Fruit fly (Drosophila melanogaster) whole organism, adult: ENCODE measurements around the gene CSN1b.
A peak's percentile ranks its signal among the peaks of the same experiment; 100 is the strongest.

Experiments used
- CG11617 ChIP-seq: fragments of 200-800 bp; sonication (Bioruptor generic); optimal IDR thresholded peaks from 2 replicates; lab custom pipeline; 2017; ENCODE audit warnings: mild to moderate bottlenecking, missing biosample characterization, missing genetic modification reagents, missing genetic modification characterization
- CG12768 ChIP-seq: fragments of 200-800 bp; sonication (Bioruptor generic); optimal IDR thresholded peaks from 2 replicates; lab custom pipeline; 2017; ENCODE audit warnings: missing biosample characterization, missing genetic modification characterization, mild to moderate bottlenecking, moderate library complexity, missing genetic modification reagents
- CG14711 ChIP-seq: fragments of 200-800 bp; sonication (Bioruptor generic); optimal IDR thresholded peaks from 2 replicates; lab custom pipeline; 2018; ENCODE audit warnings: missing biosample characterization, mild to moderate bottlenecking, missing genetic modification characterization, moderate library complexity
- CG1620 ChIP-seq: fragments of 200-800 bp; sonication (Bioruptor generic); optimal IDR thresholded peaks from 2 replicates; lab custom pipeline; 2016; ENCODE audit warnings: missing biosample characterization, missing genetic modification characterization
- CG33017 ChIP-seq: fragments of 200-800 bp; sonication (Bioruptor generic); optimal IDR thresholded peaks from 2 replicates; lab custom pipeline; 2018; ENCODE audit warnings: missing biosample characterization, mild to moderate bottlenecking, missing genetic modification characterization, moderate library complexity
- CG5204 ChIP-seq: fragments of 200-800 bp; sonication (Bioruptor generic); optimal IDR thresholded peaks from 2 replicates; lab custom pipeline; 2016; ENCODE audit warnings: missing biosample characterization, missing genetic modification characterization
- CG7045 ChIP-seq: fragments of 200-800 bp; sonication (Bioruptor generic); optimal IDR thresholded peaks from 2 replicates; lab custom pipeline; 2017; ENCODE audit warnings: missing biosample characterization, mild to moderate bottlenecking, missing genetic modification characterization
- CG7101 ChIP-seq: fragments of 200-800 bp; sonication (Bioruptor generic); optimal IDR thresholded peaks from 2 replicates; lab custom pipeline; 2018; ENCODE audit warnings: missing biosample characterization, mild to moderate bottlenecking, missing genetic modification characterization, moderate library complexity
- Clk ChIP-seq: fragments of 200-800 bp; sonication (Bioruptor generic); optimal IDR thresholded peaks from 2 replicates; lab custom pipeline; 2017; ENCODE audit warnings: missing biosample characterization, missing genetic modification characterization
- Crg-1 ChIP-seq: fragments of 200-800 bp; sonication (Bioruptor generic); optimal IDR thresholded peaks from 2 replicates; lab custom pipeline; 2016; ENCODE audit warnings: missing biosample characterization, missing genetic modification characterization
- Hr96 ChIP-seq: fragments of 200-800 bp; sonication (Bioruptor generic); optimal IDR thresholded peaks from 2 replicates; lab custom pipeline; 2016; ENCODE audit warnings: missing biosample characterization, missing genetic modification characterization
- Mnt ChIP-seq: fragments of 200-800 bp; sonication (Bioruptor generic); optimal IDR thresholded peaks from 2 replicates; lab custom pipeline; 2016; ENCODE audit warnings: missing biosample characterization, mild to moderate bottlenecking, missing genetic modification characterization
- bab1 ChIP-seq: fragments of 200-800 bp; sonication (Bioruptor generic); optimal IDR thresholded peaks from 3 replicates; lab custom pipeline; 2019; ENCODE audit warnings: missing biosample characterization, mild to moderate bottlenecking, missing genetic modification characterization, moderate library complexity
- cic ChIP-seq: fragments of 200-800 bp; sonication (Bioruptor generic); optimal IDR thresholded peaks from 2 replicates; lab custom pipeline; 2017; ENCODE audit warnings: missing biosample characterization, mild to moderate bottlenecking, missing genetic modification characterization, moderate library complexity
- cnc ChIP-seq, 2 experiments: fragments of >200 bp; optimal IDR thresholded peaks; 2 replicates each; lab custom pipeline; 2017
- kay ChIP-seq: fragments of 200-800 bp; sonication (Bioruptor generic); peaks from one replicate; lab custom pipeline; 2016; ENCODE audit warnings: missing biosample characterization, missing genetic modification characterization, borderline replicate concordance
- ovo ChIP-seq: fragments of 200-800 bp; sonication (Bioruptor generic); optimal IDR thresholded peaks from 2 replicates; lab custom pipeline; 2016; ENCODE audit warnings: missing biosample characterization, missing genetic modification characterization
- pad ChIP-seq: fragments of 200-800 bp; sonication (Bioruptor generic); optimal IDR thresholded peaks from 3 replicates; lab custom pipeline; 2017; ENCODE audit warnings: missing biosample characterization, missing genetic modification characterization, mild to moderate bottlenecking, moderate library complexity, missing genetic modification reagents
- tj ChIP-seq: fragments of 200-800 bp; sonication (Bioruptor generic); optimal IDR thresholded peaks from 3 replicates; lab custom pipeline; 2017; ENCODE audit warnings: missing biosample characterization, mild to moderate bottlenecking, missing genetic modification characterization, moderate library complexity
- toe ChIP-seq: fragments of 200-800 bp; sonication (Bioruptor generic); optimal IDR thresholded peaks from 2 replicates; lab custom pipeline; 2016; ENCODE audit warnings: missing biosample characterization, missing genetic modification characterization

Gene CSN1b

dm6 chr3L:18889222-18889866 lies 15.4 kb downstream of the CSN1b start:
- TF ChIP-seq tj (peak; percentile 50), Crg-1 (GFP tag; lab: Kevin White, UChicago) (no peak), CG12768 (peak; percentile 50), cic (peak; percentile 51)

dm6 chr3L:18881613-18882012 lies 23.1 kb downstream of the CSN1b start:
- no peak for TF ChIP-seq CG7101 (tag; lab: Kevin White, UChicago)
- TF ChIP-seq Clk = no peak
- no peak for TF ChIP-seq Hr96
- no peak for TF ChIP-seq ovo (GFP tag; lab: Kevin White, UChicago)
- TF ChIP-seq CG1620 = no peak
- no peak for TF ChIP-seq pad
- TF ChIP-seq CG5204 = no peak
- TF ChIP-seq CG14711 (tag; lab: Kevin White, UChicago) = no peak
- no peak for TF ChIP-seq CG33017 (tag; lab: Kevin White, UChicago)
- no peak for TF ChIP-seq Crg-1 (GFP tag; lab: Kevin White, UChicago)
- no peak for TF ChIP-seq Mnt (GFP tag; lab: Kevin White, UChicago)
- no peak for TF ChIP-seq CG11617 (GFP tag; lab: Kevin White, UChicago)
- TF ChIP-seq cic = no peak
- no peak for TF ChIP-seq bab1 (GFP tag; lab: Kevin White, UChicago)
- no peak for TF ChIP-seq kay (GFP tag; lab: Kevin White, UChicago)
- no peak for TF ChIP-seq tj
- TF ChIP-seq cnc (optimal IDR thresholded peaks at IDR 0.05; lab: Kevin White, UChicago) = no peak
- TF ChIP-seq CG12768 = no peak

dm6 chr3L:18872440-18872839 lies 32.3 kb downstream of the CSN1b start, which contains the start of the genes Rad9 and Uggt:
Rad9 (minus strand) TSS chr3L:18872553.
Uggt (plus strand) TSS chr3L:18872747.
- peak; percentile 37 for TF ChIP-seq CG11617 (GFP tag; lab: Kevin White, UChicago)
- peak; percentile 30 for TF ChIP-seq CG7101 (tag; lab: Kevin White, UChicago)
- no peak for TF ChIP-seq CG7045
- TF ChIP-seq Hr96 = no peak
- TF ChIP-seq CG33017 (tag; lab: Kevin White, UChicago) = peak; percentile 13
- TF ChIP-seq Crg-1 (GFP tag; lab: Kevin White, UChicago) = no peak
- TF ChIP-seq CG5204 = no peak
- no peak for TF ChIP-seq Clk
- no peak for TF ChIP-seq cnc (optimal IDR thresholded peaks at IDR 0.05; lab: Kevin White, UChicago)
- peak; percentile 30 for TF ChIP-seq bab1 (GFP tag; lab: Kevin White, UChicago)
- TF ChIP-seq CG14711 (tag; lab: Kevin White, UChicago) = peak; percentile 49

DNA sequence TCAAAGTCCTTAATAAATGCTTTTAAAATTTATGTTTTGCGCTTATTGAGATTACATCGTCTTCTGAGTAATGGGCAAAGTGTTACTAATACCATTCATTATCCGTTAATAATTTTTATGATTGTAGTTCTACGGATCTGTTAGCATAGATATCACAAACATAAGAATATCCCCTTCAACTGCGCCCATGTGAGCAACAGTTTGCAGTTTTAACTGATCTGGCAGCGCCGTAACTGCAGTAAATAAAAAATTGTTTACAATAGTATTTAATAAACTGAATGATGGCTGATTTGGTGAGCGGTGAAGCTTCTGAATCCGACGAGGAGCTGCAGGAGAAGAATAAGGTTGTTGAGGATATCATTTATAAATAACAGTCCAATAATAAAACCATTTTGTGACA lies 34.7 kb downstream of the CSN1b start, which contains the start of gene Blos3:
Gene Blos3 (plus strand): TSS at position 198 of the 400 bp plus-strand sequence.
- peak; percentile 62 for TF ChIP-seq CG7101 (tag; lab: Kevin White, UChicago)
- TF ChIP-seq Hr96 = no peak
- peak; percentile 52 for TF ChIP-seq bab1 (GFP tag; lab: Kevin White, UChicago)
- TF ChIP-seq CG12768 = peak; percentile 3
- peak; percentile 54 for TF ChIP-seq CG14711 (tag; lab: Kevin White, UChicago)
- TF ChIP-seq Clk = peak; percentile 19
- no peak for TF ChIP-seq kay (GFP tag; lab: Kevin White, UChicago)
- peak; percentile 45 for TF ChIP-seq CG11617 (GFP tag; lab: Kevin White, UChicago)
- TF ChIP-seq cnc (optimal IDR thresholded peaks at IDR 0.05; lab: Kevin White, UChicago) = no peak
- TF ChIP-seq pad = no peak
- peak; percentile 23 for TF ChIP-seq Mnt (GFP tag; lab: Kevin White, UChicago)
- no peak for TF ChIP-seq ovo (GFP tag; lab: Kevin White, UChicago)
- peak; percentile 24 for TF ChIP-seq CG7045
- TF ChIP-seq Crg-1 (GFP tag; lab: Kevin White, UChicago) = no peak
- TF ChIP-seq cic = no peak
- peak; percentile 34 for TF ChIP-seq CG1620
- no peak for TF ChIP-seq CG5204
- peak; percentile 43 for TF ChIP-seq toe (GFP tag; lab: Kevin White, UChicago)
- peak; percentile 22 for TF ChIP-seq tj
- peak; percentile 47 for TF ChIP-seq CG33017 (tag; lab: Kevin White, UChicago)

DNA sequence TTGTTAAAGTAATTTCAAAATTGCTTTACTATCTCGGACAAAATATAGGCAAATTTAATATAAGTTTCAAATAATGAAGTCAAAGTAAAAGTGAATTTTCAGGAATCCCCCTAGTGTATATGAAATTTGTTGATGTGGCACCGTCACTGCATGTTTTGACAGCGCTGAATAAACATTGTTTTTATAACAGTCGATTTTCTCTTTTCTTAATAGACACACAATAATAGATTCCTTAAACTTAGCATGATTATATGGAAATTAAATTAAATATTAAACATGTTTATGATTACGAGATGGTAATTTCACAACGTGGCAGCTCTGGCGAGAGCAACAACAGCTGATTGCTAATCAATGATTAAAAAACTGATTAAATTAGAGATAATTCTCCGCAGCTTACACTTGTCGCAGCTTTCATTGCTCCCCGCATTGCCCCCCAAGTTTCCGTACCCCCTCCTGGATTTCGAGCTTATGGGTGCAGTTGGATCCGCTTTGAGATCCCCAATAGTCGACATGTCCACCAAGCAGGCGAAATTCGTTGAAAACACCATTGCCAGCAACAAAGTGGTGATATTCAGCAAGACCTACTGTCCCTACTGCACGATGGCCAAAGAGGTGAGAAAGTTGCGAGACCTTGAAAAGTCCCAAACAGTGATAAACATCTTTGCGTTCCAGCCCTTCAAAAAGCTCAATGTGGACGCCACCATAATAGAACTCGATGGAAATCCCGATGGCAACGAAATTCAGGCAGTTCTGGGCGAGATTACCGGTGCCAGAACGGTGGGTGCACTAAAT lies 35.5 kb downstream of the CSN1b start, which contains the start of gene Grx1:
Gene Grx1 (plus strand): TSS at position 196 of the 792 bp plus-strand sequence.
- TF ChIP-seq tj (peak; percentile 56), Crg-1 (GFP tag; lab: Kevin White, UChicago) (peak; percentile 53), kay (GFP tag; lab: Kevin White, UChicago) (no peak), CG5204 (peak; percentile 80), Mnt (GFP tag; lab: Kevin White, UChicago) (peak; percentile 63), CG33017 (tag; lab: Kevin White, UChicago) (peak; percentile 37), bab1 (GFP tag; lab: Kevin White, UChicago) (peak; percentile 67), CG7101 (tag; lab: Kevin White, UChicago) (peak; percentile 77), CG1620 (peak; percentile 46), pad (peak; percentile 19), CG14711 (tag; lab: Kevin White, UChicago) (peak; percentile 84), CG11617 (GFP tag; lab: Kevin White, UChicago) (peak; percentile 83), cic (peak; percentile 63), CG12768 (peak; percentile 31), Hr96 (peak; percentile 60), CG7045 (peak; percentile 72), Clk (peak; percentile 30), ovo (GFP tag; lab: Kevin White, UChicago) (no peak), cnc (optimal IDR thresholded peaks at IDR 0.05; lab: Kevin White, UChicago) (no peak), toe (GFP tag; lab: Kevin White, UChicago) (peak; percentile 75)
